Worm (Caenorhabditis elegans) whole organism, L4 larva: ENCODE data around the gene ddx-17.

Experiments
- F10B5.3 ChIP-seq: sonication (generic microtip); optimal IDR thresholded peaks from 2 replicates; lab custom pipeline; 2016; ENCODE audit warnings: mild to moderate bottlenecking, missing genetic modification characterization, missing compliant biosample characterization
- F26F4.8 ChIP-seq: fragments of 200-800 bp; sonication (Bioruptor generic); conservative IDR thresholded peaks from 2 replicates; pipeline ENCODE4 v1.3.6; 2022; ENCODE audit warnings: missing genetic modification characterization, missing compliant biosample characterization
- F37D6.2 ChIP-seq: sonication (generic microtip); optimal IDR thresholded peaks from 2 replicates; lab custom pipeline; 2016; ENCODE audit warnings: mild to moderate bottlenecking, missing genetic modification characterization, missing compliant biosample characterization
- T26A8.4 ChIP-seq: fragments of 200-800 bp; sonication (Bioruptor generic); IDR thresholded peaks from 2 replicates; pipeline ENCODE4 v1.3.6; 2022; ENCODE audit warnings: missing genetic modification characterization, missing compliant biosample characterization
- Y105C5A.15 ChIP-seq: fragments of 200-800 bp; sonication (Bioruptor generic); IDR thresholded peaks from 2 replicates; pipeline ENCODE4 v1.3.6; 2022; ENCODE audit warnings: missing genetic modification characterization, missing compliant biosample characterization
- Y48G9A.11 ChIP-seq: fragments of 200-800 bp; sonication (Bioruptor generic); IDR thresholded peaks from 2 replicates; pipeline ENCODE4 v1.3.6; 2022; ENCODE audit warnings: missing genetic modification reagents, missing genetic modification characterization, missing compliant biosample characterization
- Y5F2A.4 ChIP-seq: fragments of 200-800 bp; sonication (Bioruptor generic); optimal IDR thresholded peaks from 2 replicates; lab custom pipeline; 2018; ENCODE audit warnings: mild to moderate bottlenecking, missing genetic modification characterization, missing compliant biosample characterization
- Y75B8A.6 ChIP-seq: fragments of 200-800 bp; sonication (Bioruptor generic); IDR thresholded peaks from 2 replicates; pipeline ENCODE4 v1.3.6; 2022; ENCODE audit warnings: missing genetic modification reagents, missing genetic modification characterization, missing compliant biosample characterization
- ZK337.2 ChIP-seq: fragments of 200-800 bp; sonication (Bioruptor generic); IDR thresholded peaks from 2 replicates; pipeline ENCODE4 v1.3.6; 2022; ENCODE audit warnings: missing genetic modification reagents, missing genetic modification characterization, missing compliant biosample characterization
- ZK546.5 ChIP-seq, 2 experiments: sonication (generic microtip); optimal IDR thresholded peaks; 2 replicates each; lab custom pipeline; 2017; ENCODE audit warnings: missing biosample characterization in 2 of 2, missing genetic modification characterization in 2 of 2
- aha-1 ChIP-seq: fragments of 150-350 bp; peaks from one replicate; lab custom pipeline; 2014; ENCODE audit warnings: missing biosample characterization, missing genetic modification characterization
- ama-1 ChIP-seq: fragments of 150-350 bp; optimal IDR thresholded peaks from 2 replicates; lab custom pipeline; 2014; ENCODE audit warnings: inconsistent platforms, mixed read lengths
- arid-1 ChIP-seq: fragments of 200-800 bp; sonication (Bioruptor generic); conservative IDR thresholded peaks from 2 replicates; pipeline ENCODE4 v1.3.6; 2022; ENCODE audit warnings: missing genetic modification reagents, missing genetic modification characterization, missing compliant biosample characterization
- ceh-32 ChIP-seq: sonication (generic microtip); optimal IDR thresholded peaks from 2 replicates; lab custom pipeline; 2016; ENCODE audit warnings: mild to moderate bottlenecking, missing genetic modification characterization, missing compliant biosample characterization; ENCODE audit not compliant: poor library complexity
- ceh-62 ChIP-seq: sonication (generic microtip); optimal IDR thresholded peaks from 2 replicates; lab custom pipeline; 2017; ENCODE audit warnings: missing biosample characterization, missing genetic modification characterization
- ceh-82 ChIP-seq: sonication (generic microtip); optimal IDR thresholded peaks from 2 replicates; lab custom pipeline; 2017; ENCODE audit warnings: missing biosample characterization, missing genetic modification characterization
- daf-16 ChIP-seq, 3 experiments: sonication (generic microtip); optimal IDR thresholded peaks; 2 replicates each; lab custom pipeline; 2016 to 2017; ENCODE audit warnings: missing genetic modification characterization in 3 of 3, missing genetic modification reagents in 3 of 3, mild to moderate bottlenecking in 2 of 3, missing compliant biosample characterization in 2 of 3, missing biosample characterization in 1 of 3, moderate library complexity in 1 of 3
- daf-8 ChIP-seq: fragments of 200-800 bp; sonication (Bioruptor generic); IDR thresholded peaks from 2 replicates; pipeline ENCODE4 v1.3.6; 2022; ENCODE audit warnings: missing genetic modification characterization, missing compliant biosample characterization
- dmd-6 ChIP-seq: fragments of 200-800 bp; sonication (Bioruptor generic); IDR thresholded peaks from 2 replicates; pipeline ENCODE4 v1.3.6; 2022; ENCODE audit warnings: missing genetic modification reagents, missing genetic modification characterization, missing compliant biosample characterization
- fos-1 ChIP-seq: fragments of 150-350 bp; optimal IDR thresholded peaks from 2 replicates; lab custom pipeline; 2014; ENCODE audit warnings: missing biosample characterization, missing genetic modification characterization
- jun-1 ChIP-seq: fragments of 150-350 bp; optimal IDR thresholded peaks from 2 replicates; lab custom pipeline; 2014; ENCODE audit warnings: missing biosample characterization, missing genetic modification reagents, missing genetic modification characterization
- lin-13 ChIP-seq: fragments of 150-350 bp; optimal IDR thresholded peaks from 2 replicates; lab custom pipeline; 2014; ENCODE audit warnings: missing biosample characterization, missing genetic modification reagents, missing genetic modification characterization
- lin-29 ChIP-seq: fragments of 200-800 bp; sonication (Bioruptor generic); IDR thresholded peaks from 2 replicates; pipeline ENCODE4 v1.3.6; 2022; ENCODE audit warnings: missing genetic modification reagents, missing genetic modification characterization, missing compliant biosample characterization
- lin-39 ChIP-seq: fragments of 150-350 bp; optimal IDR thresholded peaks from 2 replicates; lab custom pipeline; 2014; ENCODE audit warnings: missing biosample characterization, missing genetic modification reagents, missing genetic modification characterization
- madf-9 ChIP-seq: fragments of 200-800 bp; sonication (Bioruptor generic); conservative IDR thresholded peaks from 2 replicates; pipeline ENCODE4 v1.3.6; 2022; ENCODE audit warnings: missing genetic modification reagents, missing genetic modification characterization, missing compliant biosample characterization
- mep-1 ChIP-seq: fragments of 150-350 bp; sonication (generic microtip); optimal IDR thresholded peaks from 3 replicates; lab custom pipeline; 2014; ENCODE audit warnings: missing biosample characterization, missing genetic modification characterization
- mxl-2 ChIP-seq: fragments of 200-800 bp; sonication (Bioruptor generic); conservative IDR thresholded peaks from 2 replicates; pipeline ENCODE4 v1.3.6; 2022; ENCODE audit warnings: missing genetic modification reagents, missing genetic modification characterization, missing compliant biosample characterization
- mxl-3 ChIP-seq: fragments of 200-800 bp; sonication (Bioruptor generic); optimal IDR thresholded peaks from 2 replicates; lab custom pipeline; 2018; ENCODE audit warnings: mild to moderate bottlenecking, missing genetic modification characterization, missing compliant biosample characterization
- nhr-111 ChIP-seq: fragments of 200-800 bp; sonication (Bioruptor generic); optimal IDR thresholded peaks from 2 replicates; lab custom pipeline; 2018; ENCODE audit warnings: mild to moderate bottlenecking, missing genetic modification characterization, missing compliant biosample characterization
- nhr-25 ChIP-seq: sonication (generic microtip); optimal IDR thresholded peaks from 2 replicates; lab custom pipeline; 2017; ENCODE audit warnings: missing genetic modification characterization, mild to moderate bottlenecking, missing compliant biosample characterization, antibody characterized with exemption, moderate library complexity, borderline replicate concordance; ENCODE audit not compliant: insufficient read depth
- nhr-28 ChIP-seq: fragments of 150-350 bp; optimal IDR thresholded peaks from 2 replicates; lab custom pipeline; 2014; ENCODE audit warnings: missing biosample characterization, missing genetic modification characterization
- nhr-41 ChIP-seq: fragments of 200-800 bp; sonication (Bioruptor generic); IDR thresholded peaks from 2 replicates; pipeline ENCODE4 v1.3.6; 2022; ENCODE audit warnings: missing genetic modification reagents, missing genetic modification characterization, missing compliant biosample characterization
- nhr-42 ChIP-seq: fragments of 200-800 bp; sonication (Bioruptor generic); IDR thresholded peaks from 2 replicates; pipeline ENCODE4 v1.3.6; 2022; ENCODE audit warnings: missing genetic modification characterization, missing compliant biosample characterization
- nhr-48 ChIP-seq: sonication (generic microtip); optimal IDR thresholded peaks from 2 replicates; lab custom pipeline; 2016; ENCODE audit warnings: mild to moderate bottlenecking, missing genetic modification characterization, missing compliant biosample characterization
- nhr-6 ChIP-seq: fragments of 150-350 bp; optimal IDR thresholded peaks from 2 replicates; lab custom pipeline; 2014; ENCODE audit warnings: missing biosample characterization, missing genetic modification characterization
- nhr-76 ChIP-seq: fragments of 150-350 bp; optimal IDR thresholded peaks from 2 replicates; lab custom pipeline; 2014; ENCODE audit warnings: missing biosample characterization, missing genetic modification characterization
- pqm-1 ChIP-seq: sonication (generic microtip); optimal IDR thresholded peaks from 2 replicates; lab custom pipeline; 2017; ENCODE audit warnings: missing biosample characterization, missing genetic modification characterization
- rbr-2 ChIP-seq: sonication (generic microtip); optimal IDR thresholded peaks from 2 replicates; lab custom pipeline; 2016; ENCODE audit warnings: missing genotype, missing genetic modification characterization, missing compliant biosample characterization
- saeg-2 ChIP-seq: fragments of 200-800 bp; sonication (Bioruptor generic); IDR thresholded peaks from 2 replicates; pipeline ENCODE4 v1.3.6; 2022; ENCODE audit warnings: missing genetic modification reagents, missing genetic modification characterization, missing compliant biosample characterization
- sdz-12 ChIP-seq: fragments of 200-800 bp; sonication (Bioruptor generic); optimal IDR thresholded peaks from 2 replicates; lab custom pipeline; 2018; ENCODE audit warnings: mild to moderate bottlenecking, missing genetic modification characterization, missing compliant biosample characterization
- snpc-4 ChIP-seq: fragments of 150-350 bp; optimal IDR thresholded peaks from 2 replicates; lab custom pipeline; 2014; ENCODE audit warnings: missing biosample characterization, missing genetic modification characterization
- tag-97 ChIP-seq: fragments of 200-800 bp; sonication (Bioruptor generic); IDR thresholded peaks from 2 replicates; pipeline ENCODE4 v1.3.6; 2022; ENCODE audit warnings: missing genetic modification characterization, missing compliant biosample characterization
- tra-1 ChIP-seq: fragments of 200-800 bp; sonication (Bioruptor generic); IDR thresholded peaks from 2 replicates; pipeline ENCODE4 v1.3.6; 2022; ENCODE audit warnings: missing genetic modification reagents, missing genetic modification characterization, missing compliant biosample characterization
- ztf-7 ChIP-seq: fragments of 150-350 bp; optimal IDR thresholded peaks from 2 replicates; lab custom pipeline; 2014; ENCODE audit warnings: missing biosample characterization, missing genetic modification characterization

The ddx-17 gene

ce11 chrV:13981677-13982076 lies 30.2 kb downstream of the ddx-17 start:
- no peak for TF ChIP-seq rbr-2 (tag; lab: Kevin White, UChicago)
- TF ChIP-seq aha-1, result peak; percentile 91

- TF ChIP-seq mxl-3 (GFP tag; lab: Kevin White, UChicago), result no peak
- TF ChIP-seq daf-16 (GFP tag; optimal IDR thresholded peaks at IDR 0.05; lab: Kevin White, UChicago), result no peak
- TF ChIP-seq daf-16 (tag; optimal IDR thresholded peaks at IDR 0.05; lab: Kevin White, UChicago), result no peak
- no peak for TF ChIP-seq ama-1 (lab: Kevin White, UChicago)
- TF ChIP-seq T26A8.4 (GFP tag; lab: Robert Waterston, UW), result no peak
- TF ChIP-seq daf-8 (GFP tag; lab: Robert Waterston, UW), result no peak
- no peak for TF ChIP-seq jun-1 (tag; lab: Kevin White, UChicago)
- TF ChIP-seq ZK337.2 (GFP tag; lab: Robert Waterston, UW), result no peak
- no peak for TF ChIP-seq arid-1 (GFP tag; lab: Robert Waterston, UW)
- TF ChIP-seq lin-39 (tag; lab: Kevin White, UChicago), result no peak
- TF ChIP-seq nhr-48, result no peak
- no peak for TF ChIP-seq nhr-41
- TF ChIP-seq dmd-6 (GFP tag; lab: Robert Waterston, UW), result no peak
- no peak for TF ChIP-seq pqm-1 (tag; lab: Kevin White, UChicago)
- TF ChIP-seq nhr-111 (GFP tag; lab: Kevin White, UChicago), result no peak
- TF ChIP-seq nhr-6, result no peak
- TF ChIP-seq Y105C5A.15 (GFP tag; lab: Robert Waterston, UW), result no peak
Measured at ce11 chrV:13980807-13981206, 31.0 kb downstream of the ddx-17 start, which contains the start of gene eol-1. TSS of gene eol-1 (minus strand) at chrV:13980907.

ce11 chrV:13963279-13963976 lies 48.4 kb downstream of the ddx-17 start, which contains the start of gene sao-1:
TSS of gene sao-1 (plus strand) at chrV:13963926.
- TF ChIP-seq nhr-25 (tag; lab: Kevin White, UChicago) (peak; percentile 29), nhr-28 (tag; lab: Kevin White, UChicago) (peak; percentile 5), nhr-111 (GFP tag; lab: Kevin White, UChicago) (no peak), lin-29 (GFP tag; lab: Robert Waterston, UW) (no peak)

ce11 chrV:13961927-13962419 lies 49.9 kb downstream of the ddx-17 start, which contains the start of the genes algn-13 and R10D12.13:
TSS of gene algn-13 (minus strand) at chrV:13961977.
TSS of gene R10D12.13 (plus strand) at chrV:13962417.
- no peak for TF ChIP-seq F26F4.8
- no peak for TF ChIP-seq mep-1 (tag; lab: Kevin White, UChicago)
- TF ChIP-seq snpc-4, result no peak
- TF ChIP-seq Y48G9A.11 (GFP tag; lab: Robert Waterston, UW), result 0 out of 2 replicates have a peak, but pooled peaks have one; percentile 32
- TF ChIP-seq daf-8 (GFP tag; lab: Robert Waterston, UW), result no peak
- no peak for TF ChIP-seq Y5F2A.4
- TF ChIP-seq ceh-62 (tag; lab: Kevin White, UChicago), result no peak
- TF ChIP-seq sdz-12 (GFP tag; lab: Kevin White, UChicago), result no peak
- TF ChIP-seq Y75B8A.6 (GFP tag; lab: Robert Waterston, UW), result no peak
- TF ChIP-seq ZK546.5 (tag; optimal IDR thresholded peaks at IDR 0.05; lab: Kevin White, UChicago), result no peak
- TF ChIP-seq ztf-7 (tag; lab: Kevin White, UChicago), result no peak
- TF ChIP-seq nhr-42 (GFP tag; lab: Robert Waterston, UW), result no peak
- TF ChIP-seq saeg-2 (GFP tag; lab: Robert Waterston, UW), result no peak
- peak; percentile 7 for TF ChIP-seq lin-13 (GFP tag; lab: Kevin White, UChicago)
- no peak for TF ChIP-seq mxl-2 (GFP tag; lab: Robert Waterston, UW)
- TF ChIP-seq ceh-82, result no peak
- TF ChIP-seq madf-9 (GFP tag; lab: Robert Waterston, UW), result no peak
- TF ChIP-seq ceh-32, result no peak
- no peak for TF ChIP-seq lin-39 (tag; lab: Kevin White, UChicago)
- TF ChIP-seq nhr-76 (tag; lab: Kevin White, UChicago), result no peak
- no peak for TF ChIP-seq dmd-6 (GFP tag; lab: Robert Waterston, UW)
- no peak for TF ChIP-seq pqm-1 (tag; lab: Kevin White, UChicago)
- TF ChIP-seq fos-1 (tag; lab: Kevin White, UChicago), result no peak
- no peak for TF ChIP-seq F37D6.2
- no peak for TF ChIP-seq lin-29 (GFP tag; lab: Robert Waterston, UW)
- TF ChIP-seq mxl-3 (GFP tag; lab: Kevin White, UChicago), result no peak
- TF ChIP-seq F10B5.3 (tag; lab: Kevin White, UChicago), result no peak
- TF ChIP-seq tag-97 (GFP tag; lab: Robert Waterston, UW), result no peak
- no peak for TF ChIP-seq tra-1 (GFP tag; lab: Robert Waterston, UW)
